Worm (Caenorhabditis elegans) whole organism, mixed stage, embryonic: Measurements from ENCODE around the gene Y75B8A.32.

Source experiments
- blmp-1 ChIP-seq: fragments of 150-350 bp; optimal IDR thresholded peaks from 2 replicates; lab custom pipeline; 2014; ENCODE audit warnings: missing biosample characterization, missing genetic modification characterization
- lin-13 ChIP-seq: fragments of 150-350 bp; optimal IDR thresholded peaks from 2 replicates; lab custom pipeline; 2014; ENCODE audit warnings: missing biosample characterization, missing genetic modification characterization
- lsy-2 ChIP-seq: fragments of 150-350 bp; optimal IDR thresholded peaks from 2 replicates; lab custom pipeline; 2014; ENCODE audit warnings: missing biosample characterization, missing genetic modification characterization
- mab-5 ChIP-seq: fragments of 150-350 bp; optimal IDR thresholded peaks from 2 replicates; lab custom pipeline; 2014; ENCODE audit warnings: missing biosample characterization, missing genetic modification characterization
- mep-1 ChIP-seq: fragments of 150-350 bp; optimal IDR thresholded peaks from 2 replicates; lab custom pipeline; 2017; ENCODE audit warnings: missing biosample characterization, missing genetic modification reagents, missing genetic modification characterization, inconsistent platforms
- nhr-237 ChIP-seq: fragments of 150-350 bp; optimal IDR thresholded peaks from 2 replicates; lab custom pipeline; 2014; ENCODE audit warnings: missing biosample characterization, missing genetic modification characterization
- nhr-28 ChIP-seq: fragments of 150-350 bp; optimal IDR thresholded peaks from 2 replicates; lab custom pipeline; 2014; ENCODE audit warnings: missing biosample characterization, missing genetic modification characterization
- nhr-76 ChIP-seq: sonication (generic microtip); optimal IDR thresholded peaks from 2 replicates; lab custom pipeline; 2017; ENCODE audit warnings: missing biosample characterization, missing genetic modification characterization
- pha-4 ChIP-seq: fragments of 150-350 bp; optimal IDR thresholded peaks from 2 replicates; lab custom pipeline; 2018; ENCODE audit warnings: missing biosample characterization, missing genetic modification reagents, missing genetic modification characterization
- snpc-4 ChIP-seq: fragments of 150-350 bp; optimal IDR thresholded peaks from 2 replicates; lab custom pipeline; 2014; ENCODE audit warnings: missing biosample characterization, missing genetic modification characterization
- unc-120 ChIP-seq: sonication (generic microtip); optimal IDR thresholded peaks from 2 replicates; lab custom pipeline; 2017; ENCODE audit warnings: missing genetic modification characterization, missing compliant biosample characterization; ENCODE audit not compliant: poor library complexity, severe bottlenecking
- unc-39 ChIP-seq: fragments of 150-350 bp; optimal IDR thresholded peaks from 2 replicates; lab custom pipeline; 2014; ENCODE audit warnings: missing biosample characterization, missing genetic modification characterization
- unc-62 ChIP-seq: fragments of 150-350 bp; optimal IDR thresholded peaks from 2 replicates; lab custom pipeline; 2014; ENCODE audit warnings: missing biosample characterization, missing genetic modification reagents, missing genetic modification characterization

- no peak for TF ChIP-seq nhr-28
- TF ChIP-seq snpc-4 (tag; lab: Kevin White, UChicago): no peak
- TF ChIP-seq blmp-1 (tag; lab: Kevin White, UChicago): no peak
- TF ChIP-seq unc-39: no peak
- no peak for TF ChIP-seq unc-62
- no peak for TF ChIP-seq mab-5 (tag; lab: Kevin White, UChicago)
- no peak for TF ChIP-seq lsy-2 (tag; lab: Kevin White, UChicago)
- no peak for TF ChIP-seq unc-120 (tag; lab: Kevin White, UChicago)
- TF ChIP-seq pha-4 (tag; lab: Kevin White, UChicago): no peak
- peak; percentile 43 for TF ChIP-seq lin-13 (tag; lab: Kevin White, UChicago)
- TF ChIP-seq nhr-76 (tag; lab: Kevin White, UChicago): no peak
- TF ChIP-seq nhr-237 (tag; lab: Kevin White, UChicago): no peak
- no peak for TF ChIP-seq mep-1 (tag; lab: Kevin White, UChicago)
Observed at ce11 chrIII:12369476-12369875, 11.1 kb upstream of the Y75B8A.32 start.
